Fruit fly (Drosophila melanogaster) whole organism, prepupa: ENCODE measurements around the gene CG33107.

Source experiments
- CG10631 ChIP-seq: fragments of 200-800 bp; sonication (Bioruptor generic); optimal IDR thresholded peaks from 2 replicates; lab custom pipeline; 2016; ENCODE audit warnings: missing biosample characterization, missing genetic modification characterization
- CG11762 ChIP-seq: fragments of 200-800 bp; sonication (Bioruptor generic); optimal IDR thresholded peaks from 3 replicates; lab custom pipeline; 2016; ENCODE audit warnings: missing biosample characterization, missing genetic modification characterization; ENCODE audit not compliant: insufficient read depth
- CG11902 ChIP-seq: fragments of 200-800 bp; sonication (Bioruptor generic); optimal IDR thresholded peaks from 3 replicates; lab custom pipeline; 2016; ENCODE audit warnings: missing biosample characterization, missing genetic modification characterization
- CG6854 ChIP-seq: fragments of 200-800 bp; sonication (Bioruptor generic); optimal IDR thresholded peaks from 2 replicates; lab custom pipeline; 2017; ENCODE audit warnings: missing biosample characterization, mild to moderate bottlenecking, missing genetic modification characterization
- CG9139 ChIP-seq: fragments of 200-800 bp; sonication (Bioruptor generic); optimal IDR thresholded peaks from 3 replicates; lab custom pipeline; 2017; ENCODE audit warnings: missing biosample characterization, mild to moderate bottlenecking, missing genetic modification characterization
- Ets96B ChIP-seq: fragments of 200-800 bp; optimal IDR thresholded peaks from 2 replicates; lab custom pipeline; 2019; ENCODE audit warnings: missing biosample characterization, mild to moderate bottlenecking, missing genetic modification characterization, moderate library complexity
- Gug ChIP-seq: fragments of 200-800 bp; sonication (Bioruptor generic); IDR thresholded peaks from 2 replicates; pipeline ENCODE4 v1.3.6; 2022; ENCODE audit warnings: missing biosample characterization, missing genetic modification characterization
- dsx ChIP-seq: fragments of 200-800 bp; optimal IDR thresholded peaks from 3 replicates; lab custom pipeline; 2019; ENCODE audit warnings: missing biosample characterization, mild to moderate bottlenecking, missing genetic modification characterization, moderate library complexity; ENCODE audit not compliant: poor library complexity, severe bottlenecking
- eg ChIP-seq: fragments of 200-800 bp; sonication (Bioruptor generic); IDR thresholded peaks from 3 replicates; pipeline ENCODE4 v1.3.6; 2022; ENCODE audit warnings: missing biosample characterization, missing genetic modification characterization
- fd85E ChIP-seq: fragments of 200-800 bp; sonication (Bioruptor generic); optimal IDR thresholded peaks from 3 replicates; lab custom pipeline; 2016; ENCODE audit warnings: missing biosample characterization, missing genetic modification characterization

DNA sequence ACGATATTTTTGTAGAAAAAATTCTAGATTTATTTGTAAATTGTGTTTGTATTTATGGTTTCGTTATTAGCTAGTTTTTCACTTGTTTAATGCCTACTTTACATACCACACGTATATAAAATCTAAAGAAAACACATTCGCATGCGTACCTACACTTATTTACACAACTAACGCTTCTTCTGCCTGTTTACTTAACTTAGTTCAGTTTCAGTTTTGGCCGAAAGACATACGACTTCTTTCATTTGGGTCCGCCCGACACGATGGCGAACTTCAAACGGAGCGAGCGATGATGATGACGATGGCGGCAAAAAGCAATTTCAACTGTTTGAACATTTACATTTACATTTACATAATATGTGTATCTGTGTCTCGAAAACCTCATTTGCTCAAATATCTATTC, 26.1 kb downstream of the CG33107 start:
- no peak for TF ChIP-seq eg (GFP tag; lab: Robert Waterston, UW)
- TF ChIP-seq fd85E (GFP tag; lab: Kevin White, UChicago) = no peak
- no peak for TF ChIP-seq CG9139 (GFP tag; lab: Kevin White, UChicago)
- TF ChIP-seq CG11902 (GFP tag; lab: Kevin White, UChicago) = no peak
- no peak for TF ChIP-seq Ets96B (tag; lab: Kevin White, UChicago)
- no peak for TF ChIP-seq CG6854
- TF ChIP-seq Gug (GFP tag; lab: Robert Waterston, UW) = no peak
- no peak for TF ChIP-seq CG11762
- no peak for TF ChIP-seq CG10631 (GFP tag; lab: Kevin White, UChicago)
- TF ChIP-seq dsx (GFP tag; lab: Kevin White, UChicago) = no peak
